Worm (Caenorhabditis elegans) whole organism, mixed stage, embryonic: ENCODE data around the gene F02H6.3.

ENCODE experiments used
- M03D4.4 ChIP-seq: sonication (generic microtip); optimal IDR thresholded peaks from 2 replicates; lab custom pipeline; 2017; ENCODE audit warnings: mild to moderate bottlenecking, missing genetic modification characterization, missing compliant biosample characterization
- bed-3 ChIP-seq: fragments of 200-800 bp; sonication (Bioruptor generic); optimal IDR thresholded peaks from 3 replicates; lab custom pipeline; 2018; ENCODE audit warnings: mild to moderate bottlenecking, missing genetic modification characterization, moderate library complexity, missing compliant biosample characterization
- ceh-39 ChIP-seq: fragments of 150-350 bp; optimal IDR thresholded peaks from 2 replicates; lab custom pipeline; 2014; ENCODE audit warnings: missing biosample characterization, missing genetic modification characterization
- ceh-43 ChIP-seq: fragments of 200-800 bp; sonication (Bioruptor generic); optimal IDR thresholded peaks from 2 replicates; lab custom pipeline; 2018; ENCODE audit warnings: mild to moderate bottlenecking, missing genetic modification characterization, moderate library complexity, missing compliant biosample characterization
- ceh-83 ChIP-seq: fragments of 200-800 bp; sonication (Bioruptor generic); optimal IDR thresholded peaks from 2 replicates; lab custom pipeline; 2018; ENCODE audit warnings: mild to moderate bottlenecking, missing genetic modification characterization, missing compliant biosample characterization
- ces-1 ChIP-seq: fragments of 150-350 bp; optimal IDR thresholded peaks from 2 replicates; lab custom pipeline; 2014; ENCODE audit warnings: missing biosample characterization, missing genetic modification reagents, missing genetic modification characterization
- cnd-1 ChIP-seq: fragments of 200-800 bp; sonication (Bioruptor generic); optimal IDR thresholded peaks from 2 replicates; lab custom pipeline; 2018; ENCODE audit warnings: mild to moderate bottlenecking, missing genetic modification characterization, missing compliant biosample characterization
- elt-1 ChIP-seq: sonication (generic microtip); optimal IDR thresholded peaks from 2 replicates; lab custom pipeline; 2017; ENCODE audit warnings: missing genetic modification characterization, mild to moderate bottlenecking, missing compliant biosample characterization, antibody characterized with exemption, moderate library complexity, borderline replicate concordance; ENCODE audit not compliant: insufficient read depth
- elt-3 ChIP-seq: fragments of 150-350 bp; optimal IDR thresholded peaks from 2 replicates; lab custom pipeline; 2014; ENCODE audit warnings: missing biosample characterization, missing genetic modification characterization
- flh-1 ChIP-seq: fragments of 200-800 bp; sonication (Bioruptor generic); optimal IDR thresholded peaks from 2 replicates; lab custom pipeline; 2018; ENCODE audit warnings: mild to moderate bottlenecking, missing genetic modification characterization, moderate library complexity, missing compliant biosample characterization
- hlh-1 ChIP-seq: fragments of 150-350 bp; optimal IDR thresholded peaks from 2 replicates; lab custom pipeline; 2014; ENCODE audit warnings: missing biosample characterization, missing genetic modification reagents, missing genetic modification characterization
- lin-13 ChIP-seq: fragments of 150-350 bp; optimal IDR thresholded peaks from 2 replicates; lab custom pipeline; 2014; ENCODE audit warnings: missing biosample characterization, missing genetic modification characterization
- lin-32 ChIP-seq: fragments of 200-800 bp; sonication (Bioruptor generic); optimal IDR thresholded peaks from 2 replicates; lab custom pipeline; 2018; ENCODE audit warnings: mild to moderate bottlenecking, missing genetic modification characterization, missing compliant biosample characterization
- lsy-2 ChIP-seq: fragments of 150-350 bp; optimal IDR thresholded peaks from 2 replicates; lab custom pipeline; 2014; ENCODE audit warnings: missing biosample characterization, missing genetic modification characterization
- mab-5 ChIP-seq: fragments of 150-350 bp; optimal IDR thresholded peaks from 2 replicates; lab custom pipeline; 2014; ENCODE audit warnings: missing biosample characterization, missing genetic modification characterization
- mep-1 ChIP-seq: fragments of 150-350 bp; optimal IDR thresholded peaks from 2 replicates; lab custom pipeline; 2017; ENCODE audit warnings: missing biosample characterization, missing genetic modification reagents, missing genetic modification characterization, inconsistent platforms
- mls-2 ChIP-seq: sonication (generic microtip); optimal IDR thresholded peaks from 2 replicates; lab custom pipeline; 2016; ENCODE audit warnings: mild to moderate bottlenecking, missing genetic modification characterization, moderate library complexity, missing compliant biosample characterization
- nhr-12 ChIP-seq: fragments of 150-350 bp; optimal IDR thresholded peaks from 2 replicates; lab custom pipeline; 2014; ENCODE audit warnings: missing biosample characterization, missing genetic modification characterization
- nhr-2 ChIP-seq: fragments of 150-350 bp; optimal IDR thresholded peaks from 2 replicates; lab custom pipeline; 2014; ENCODE audit warnings: missing biosample characterization, missing genetic modification characterization
- nhr-28 ChIP-seq: fragments of 150-350 bp; optimal IDR thresholded peaks from 2 replicates; lab custom pipeline; 2014; ENCODE audit warnings: missing biosample characterization, missing genetic modification characterization
- nhr-76 ChIP-seq: sonication (generic microtip); optimal IDR thresholded peaks from 2 replicates; lab custom pipeline; 2017; ENCODE audit warnings: missing biosample characterization, missing genetic modification characterization
- pha-4 ChIP-seq: fragments of 150-350 bp; optimal IDR thresholded peaks from 2 replicates; lab custom pipeline; 2018; ENCODE audit warnings: missing biosample characterization, missing genetic modification reagents, missing genetic modification characterization
- sem-2 ChIP-seq: fragments of 200-800 bp; sonication (Bioruptor generic); optimal IDR thresholded peaks from 2 replicates; lab custom pipeline; 2018; ENCODE audit warnings: mild to moderate bottlenecking, missing genetic modification characterization, missing compliant biosample characterization
- snpc-4 ChIP-seq: fragments of 150-350 bp; optimal IDR thresholded peaks from 2 replicates; lab custom pipeline; 2014; ENCODE audit warnings: missing biosample characterization, missing genetic modification characterization
- sptf-1 ChIP-seq: sonication (generic microtip); optimal IDR thresholded peaks from 2 replicates; lab custom pipeline; 2017; ENCODE audit warnings: mild to moderate bottlenecking, missing genetic modification characterization, moderate library complexity, missing compliant biosample characterization
- tbx-8 ChIP-seq: fragments of 200-800 bp; sonication (Bioruptor generic); optimal IDR thresholded peaks from 2 replicates; lab custom pipeline; 2018; ENCODE audit warnings: mild to moderate bottlenecking, missing genetic modification characterization, moderate library complexity, missing compliant biosample characterization
- unc-120 ChIP-seq: sonication (generic microtip); optimal IDR thresholded peaks from 2 replicates; lab custom pipeline; 2017; ENCODE audit warnings: missing genetic modification characterization, missing compliant biosample characterization; ENCODE audit not compliant: poor library complexity, severe bottlenecking
- unc-39 ChIP-seq: fragments of 150-350 bp; optimal IDR thresholded peaks from 2 replicates; lab custom pipeline; 2014; ENCODE audit warnings: missing biosample characterization, missing genetic modification characterization
- unc-62 ChIP-seq: fragments of 150-350 bp; optimal IDR thresholded peaks from 2 replicates; lab custom pipeline; 2014; ENCODE audit warnings: missing biosample characterization, missing genetic modification reagents, missing genetic modification characterization
- ztf-11 ChIP-seq: fragments of 150-350 bp; optimal IDR thresholded peaks from 2 replicates; lab custom pipeline; 2014; ENCODE audit warnings: missing biosample characterization, missing genetic modification characterization

F02H6.3 gene

ce11 chrIV:14176373-14176772 lies 26.9 kb upstream of the F02H6.3 start, which contains the start of gene R05A10.3:
R05A10.3 (minus strand) TSS chrIV:14176473.
- no peak for TF ChIP-seq lin-13 (tag; lab: Kevin White, UChicago)
- no peak for TF ChIP-seq flh-1 (GFP tag; lab: Kevin White, UChicago)
- TF ChIP-seq tbx-8 (GFP tag; lab: Kevin White, UChicago) = no peak
- TF ChIP-seq bed-3 (GFP tag; lab: Kevin White, UChicago) = no peak
- TF ChIP-seq pha-4 (tag; lab: Kevin White, UChicago) = no peak
- no peak for TF ChIP-seq nhr-76 (tag; lab: Kevin White, UChicago)
- TF ChIP-seq lin-32 (GFP tag; lab: Kevin White, UChicago) = no peak
- TF ChIP-seq nhr-2 (tag; lab: Kevin White, UChicago) = no peak
- TF ChIP-seq ztf-11 (tag; lab: Kevin White, UChicago) = no peak
- TF ChIP-seq lsy-2 (tag; lab: Kevin White, UChicago) = no peak
- no peak for TF ChIP-seq elt-3 (tag; lab: Kevin White, UChicago)

- TF ChIP-seq pha-4 (tag; lab: Kevin White, UChicago) (no peak), nhr-28 (no peak), hlh-1 (tag; lab: Kevin White, UChicago) (no peak), sem-2 (no peak), ceh-39 (tag; lab: Kevin White, UChicago) (no peak), sptf-1 (no peak), tbx-8 (GFP tag; lab: Kevin White, UChicago) (no peak)
These were observed 26.2 kb upstream of the F02H6.3 start, which contains the start of gene R05A10.2 for ce11 chrIV:14177058-14177457. R05A10.2 (plus strand) TSS chrIV:14177271.

ce11 chrIV:14182077-14182476 lies 21.1 kb upstream of the F02H6.3 start, which contains the start of gene R05A10.1:
R05A10.1 (plus strand) TSS chrIV:14182377.
- no peak for TF ChIP-seq mab-5 (tag; lab: Kevin White, UChicago)

- TF ChIP-seq bed-3 (GFP tag; lab: Kevin White, UChicago) (no peak), snpc-4 (tag; lab: Kevin White, UChicago) (no peak), mab-5 (tag; lab: Kevin White, UChicago) (no peak), lin-13 (tag; lab: Kevin White, UChicago) (no peak)
These were observed 17.0 kb upstream of the F02H6.3 start for ce11 chrIV:14186264-14186663.

DNA sequence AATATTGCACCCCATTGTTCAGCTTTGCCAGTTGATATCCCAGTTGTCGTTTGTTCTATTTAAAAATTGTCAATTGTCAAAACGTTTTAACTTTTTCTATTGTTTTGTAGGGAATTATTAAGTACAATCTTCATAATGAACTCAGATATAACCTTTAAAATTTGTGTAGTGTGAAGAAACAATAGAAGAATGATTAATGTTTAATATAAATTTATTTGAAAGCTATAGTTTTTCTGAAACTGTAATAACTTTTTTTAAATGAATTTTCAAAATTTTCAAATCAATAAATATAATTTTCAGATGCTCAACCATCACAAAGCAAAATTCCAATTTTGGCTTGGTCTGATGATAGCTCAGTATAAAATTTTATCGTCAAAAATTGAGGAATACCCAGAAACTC lies 11.3 kb upstream of the F02H6.3 start, which contains the start of gene K01G12.22:
Gene K01G12.22, plus strand, starts transcription at position 301 of the 400 bp plus-strand sequence.
- no peak for TF ChIP-seq nhr-28
- no peak for TF ChIP-seq sptf-1
- no peak for TF ChIP-seq ceh-83 (GFP tag; lab: Kevin White, UChicago)
- no peak for TF ChIP-seq ces-1 (GFP tag; lab: Kevin White, UChicago)
- TF ChIP-seq ztf-11 (tag; lab: Kevin White, UChicago) = no peak
- no peak for TF ChIP-seq sem-2
- TF ChIP-seq mls-2 (tag; lab: Kevin White, UChicago) = no peak
- no peak for TF ChIP-seq snpc-4 (tag; lab: Kevin White, UChicago)
- TF ChIP-seq bed-3 (GFP tag; lab: Kevin White, UChicago) = no peak
- no peak for TF ChIP-seq elt-3 (tag; lab: Kevin White, UChicago)
- no peak for TF ChIP-seq cnd-1
- TF ChIP-seq mep-1 (tag; lab: Kevin White, UChicago) = no peak
- no peak for TF ChIP-seq elt-1 (tag; lab: Kevin White, UChicago)
- TF ChIP-seq nhr-12 = no peak
- TF ChIP-seq M03D4.4 (tag; lab: Kevin White, UChicago) = no peak
- TF ChIP-seq unc-120 (tag; lab: Kevin White, UChicago) = no peak
- no peak for TF ChIP-seq ceh-43 (GFP tag; lab: Kevin White, UChicago)
- TF ChIP-seq tbx-8 (GFP tag; lab: Kevin White, UChicago) = no peak
- no peak for TF ChIP-seq pha-4 (tag; lab: Kevin White, UChicago)

DNA sequence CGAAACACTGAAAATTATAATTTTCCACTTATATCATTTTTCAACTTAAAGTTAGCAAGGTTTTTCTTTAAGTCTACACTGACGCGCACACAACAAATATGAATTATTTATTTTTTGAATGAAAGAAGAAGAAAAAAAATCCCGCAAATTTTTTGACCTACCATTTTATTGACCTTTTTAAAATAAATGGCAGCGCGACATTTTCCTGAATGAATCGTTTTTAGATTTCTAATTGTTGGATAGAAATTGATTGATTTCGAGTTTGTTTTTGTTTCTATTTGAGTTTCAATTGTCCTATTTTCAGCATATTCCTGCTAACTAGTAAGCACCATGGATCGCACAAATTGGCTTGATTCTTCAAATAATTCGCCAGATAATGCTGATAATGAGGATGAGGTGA lies 10.0 kb upstream of the F02H6.3 start, which contains the start of gene K01G12.3:
Gene K01G12.3, plus strand, starts transcription at position 301 of the 400 bp plus-strand sequence.
- no peak for TF ChIP-seq tbx-8 (GFP tag; lab: Kevin White, UChicago)
- no peak for TF ChIP-seq ceh-39 (tag; lab: Kevin White, UChicago)
- no peak for TF ChIP-seq elt-3 (tag; lab: Kevin White, UChicago)
- TF ChIP-seq unc-120 (tag; lab: Kevin White, UChicago) = no peak
- no peak for TF ChIP-seq sptf-1
- TF ChIP-seq ces-1 (GFP tag; lab: Kevin White, UChicago) = no peak
- TF ChIP-seq unc-39 (tag; lab: Kevin White, UChicago) = no peak
- TF ChIP-seq unc-62 (GFP tag; lab: Kevin White, UChicago) = no peak
- TF ChIP-seq M03D4.4 (tag; lab: Kevin White, UChicago) = no peak
- no peak for TF ChIP-seq mab-5 (tag; lab: Kevin White, UChicago)
- TF ChIP-seq elt-1 (tag; lab: Kevin White, UChicago) = no peak
- TF ChIP-seq pha-4 (tag; lab: Kevin White, UChicago) = no peak
- TF ChIP-seq bed-3 (GFP tag; lab: Kevin White, UChicago) = no peak
- TF ChIP-seq mep-1 (tag; lab: Kevin White, UChicago) = no peak
- no peak for TF ChIP-seq ztf-11 (tag; lab: Kevin White, UChicago)
